Worm (Caenorhabditis elegans): ENCODE results near the gene F46C5.1.

Gene F46C5.1

ce11 chrII:8808482-8808881, 12.5 kb downstream of the F46C5.1 start, which contains the start of gene F07H5.10:
TSS of gene F07H5.10 (minus strand) at chrII:8808582.
- no peak for TF ChIP-seq egl-13 (tag; optimal IDR thresholded peaks at IDR 0.05)
- no peak for TF ChIP-seq grh-1 (GFP tag; IDR thresholded peaks at IDR 0.05)
- TF ChIP-seq lin-15B (tag; optimal IDR thresholded peaks at IDR 0.05): no peak
- TF ChIP-seq ceh-82 (tag; optimal IDR thresholded peaks at IDR 0.05): no peak
- TF ChIP-seq hlh-17 (GFP tag; optimal IDR thresholded peaks at IDR 0.05; ENCODE audit: borderline replicate concordance): no peak
- no peak for TF ChIP-seq lin-13 (GFP tag; optimal IDR thresholded peaks at IDR 0.05)
- TF ChIP-seq mdl-1 (tag; optimal IDR thresholded peaks at IDR 0.05): no peak
- no peak for TF ChIP-seq mef-2 (tag; optimal IDR thresholded peaks at IDR 0.05)
- no peak for TF ChIP-seq nhr-237 (tag; optimal IDR thresholded peaks at IDR 0.05)
- no peak for TF ChIP-seq nhr-71 (tag; optimal IDR thresholded peaks at IDR 0.05)
- TF ChIP-seq C34B4.2 (tag; optimal IDR thresholded peaks at IDR 0.05): no peak
- no peak for TF ChIP-seq zip-4 (GFP tag; optimal IDR thresholded peaks at IDR 0.05)
- TF ChIP-seq skn-1 (tag; optimal IDR thresholded peaks at IDR 0.05): no peak
- TF ChIP-seq ets-5 (GFP tag; IDR thresholded peaks at IDR 0.05): no peak
- no peak for TF ChIP-seq vab-15 (tag; optimal IDR thresholded peaks at IDR 0.05)
- TF ChIP-seq C16A3.4 (tag; optimal IDR thresholded peaks at IDR 0.05): no peak
- TF ChIP-seq nhr-20 (tag; optimal IDR thresholded peaks at IDR 0.05): no peak
- TF ChIP-seq ztf-11 (tag; optimal IDR thresholded peaks at IDR 0.05): no peak
- TF ChIP-seq jun-1 (tag; optimal IDR thresholded peaks at IDR 0.05): no peak

- TF ChIP-seq tlp-1 (tag; optimal IDR thresholded peaks at IDR 0.05) (no peak), lin-39 (tag; optimal IDR thresholded peaks at IDR 0.05) (no peak), mef-2 (tag; optimal IDR thresholded peaks at IDR 0.05) (no peak), ceh-63 (GFP tag; optimal IDR thresholded peaks at IDR 0.05) (no peak), snpc-4 (tag; optimal IDR thresholded peaks at IDR 0.05) (no peak), pag-3 (tag; optimal IDR thresholded peaks at IDR 0.05; ENCODE audit: borderline replicate concordance, insufficient read depth) (no peak), aha-1 (tag; optimal IDR thresholded peaks at IDR 0.05) (no peak), lin-35 (GFP tag; optimal IDR thresholded peaks at IDR 0.05) (no peak), unc-86 (tag; optimal IDR thresholded peaks at IDR 0.05) (no peak), egl-13 (tag; optimal IDR thresholded peaks at IDR 0.05) (no peak), elt-2 (tag; optimal IDR thresholded peaks at IDR 0.05) (no peak), F16B12.6 (tag; optimal IDR thresholded peaks at IDR 0.05) (no peak), dpl-1 (GFP tag; optimal IDR thresholded peaks at IDR 0.05) (no peak), nhr-237 (tag; optimal IDR thresholded peaks at IDR 0.05) (no peak)
Measured at ce11 chrII:8806921-8807320, 14.1 kb downstream of the F46C5.1 start, which contains the start of gene pho-13. TSS of gene pho-13 (minus strand) at chrII:8807021.

- no peak for TF ChIP-seq efl-1 (optimal IDR thresholded peaks at IDR 0.05)
- TF ChIP-seq efl-1 (GFP tag; optimal IDR thresholded peaks at IDR 0.05 in 1 of 2): peak in 1 of 2 experiments; percentile 18
- TF ChIP-seq nhr-11 (tag; optimal IDR thresholded peaks at IDR 0.05): no peak
Measured at ce11 chrII:8800830-8801229, 20.2 kb downstream of the F46C5.1 start, which contains the start of gene appg-2. TSS of gene appg-2 (plus strand) at chrII:8801130.

- TF ChIP-seq grh-1 (GFP tag; IDR thresholded peaks at IDR 0.05) (no peak), nhr-84 (tag; optimal IDR thresholded peaks at IDR 0.05) (no peak), fkh-4 (tag; optimal IDR thresholded peaks at IDR 0.05; ENCODE audit: borderline replicate concordance) (no peak), nhr-90 (tag; optimal IDR thresholded peaks at IDR 0.05; ENCODE audit: poor library complexity) (no peak), lir-3 (tag; optimal IDR thresholded peaks at IDR 0.05; ENCODE audit: poor library complexity) (no peak), egl-13 (tag; optimal IDR thresholded peaks at IDR 0.05) (no peak), tlp-1 (tag; optimal IDR thresholded peaks at IDR 0.05) (no peak), alr-1 (tag; optimal IDR thresholded peaks at IDR 0.05; ENCODE audit: borderline replicate concordance) (no peak), zag-1 (tag; optimal IDR thresholded peaks at IDR 0.05) (no peak), fos-1 (tag; optimal IDR thresholded peaks at IDR 0.05) (no peak), hlh-4 (tag; optimal IDR thresholded peaks at IDR 0.05) (no peak), nhr-19 (GFP tag; conservative IDR thresholded peaks at IDR 0.05) (no peak)
Measured at ce11 chrII:8799725-8800124, 21.3 kb downstream of the F46C5.1 start.

All from whole organism, L1 larva.